Worm (Caenorhabditis elegans) whole organism, late embryonic: Measurements from ENCODE around the gene nep-11.

Source experiments
- C08G9.2 ChIP-seq: sonication (generic microtip); optimal IDR thresholded peaks from 2 replicates; lab custom pipeline; 2016; ENCODE audit warnings: mild to moderate bottlenecking, missing genetic modification characterization, moderate library complexity, missing compliant biosample characterization
- C38D4.7 ChIP-seq: fragments of 200-800 bp; sonication (Bioruptor generic); optimal IDR thresholded peaks from 2 replicates; lab custom pipeline; 2018; ENCODE audit warnings: mild to moderate bottlenecking, missing genetic modification characterization, moderate library complexity, missing compliant biosample characterization
- K09A11.1 ChIP-seq: sonication (generic microtip); optimal IDR thresholded peaks from 2 replicates; lab custom pipeline; 2017; ENCODE audit warnings: antibody characterized with exemption, mild to moderate bottlenecking, missing genetic modification characterization, missing compliant biosample characterization; ENCODE audit not compliant: insufficient read depth
- Y22D7AL.16 ChIP-seq: sonication (generic microtip); optimal IDR thresholded peaks from 2 replicates; lab custom pipeline; 2016; ENCODE audit warnings: missing genetic modification characterization, missing compliant biosample characterization
- ama-1 ChIP-seq: fragments of 150-350 bp; optimal IDR thresholded peaks from 2 replicates; lab custom pipeline; 2014
- ceh-18 ChIP-seq: sonication (generic microtip); optimal IDR thresholded peaks from 2 replicates; lab custom pipeline; 2016; ENCODE audit warnings: missing genetic modification characterization, missing compliant biosample characterization
- ceh-2 ChIP-seq: sonication (generic microtip); optimal IDR thresholded peaks from 2 replicates; lab custom pipeline; 2016; ENCODE audit warnings: missing genotype, missing genetic modification characterization, missing compliant biosample characterization
- ceh-22 ChIP-seq: sonication (generic microtip); optimal IDR thresholded peaks from 2 replicates; lab custom pipeline; 2017; ENCODE audit warnings: missing biosample characterization, missing genetic modification characterization
- ceh-30 ChIP-seq: fragments of 150-350 bp; optimal IDR thresholded peaks from 2 replicates; lab custom pipeline; 2014; ENCODE audit warnings: missing biosample characterization, missing genetic modification characterization
- ceh-31 ChIP-seq: sonication (generic microtip); optimal IDR thresholded peaks from 2 replicates; lab custom pipeline; 2016; ENCODE audit warnings: missing genetic modification characterization, missing compliant biosample characterization
- ceh-48 ChIP-seq: sonication (generic microtip); optimal IDR thresholded peaks from 2 replicates; lab custom pipeline; 2016; ENCODE audit warnings: missing genetic modification characterization, inconsistent platforms, missing compliant biosample characterization
- ceh-9 ChIP-seq: sonication (generic microtip); optimal IDR thresholded peaks from 2 replicates; lab custom pipeline; 2016; ENCODE audit warnings: mild to moderate bottlenecking, missing genetic modification characterization, inconsistent platforms, missing compliant biosample characterization
- dmd-4 ChIP-seq: sonication (generic microtip); optimal IDR thresholded peaks from 2 replicates; lab custom pipeline; 2016; ENCODE audit warnings: borderline replicate concordance, missing genetic modification characterization, missing compliant biosample characterization
- elt-2 ChIP-seq: sonication (generic microtip); optimal IDR thresholded peaks from 2 replicates; lab custom pipeline; 2016; ENCODE audit warnings: missing genetic modification reagents, missing genetic modification characterization, missing compliant biosample characterization
- eyg-1 ChIP-seq: sonication (generic microtip); optimal IDR thresholded peaks from 2 replicates; lab custom pipeline; 2016; ENCODE audit warnings: missing genotype, missing genetic modification characterization, missing compliant biosample characterization
- hlh-15 ChIP-seq: sonication (generic microtip); optimal IDR thresholded peaks from 2 replicates; lab custom pipeline; 2016; ENCODE audit warnings: missing genetic modification characterization, missing compliant biosample characterization
- hlh-30 ChIP-seq: sonication (generic microtip); optimal IDR thresholded peaks from 2 replicates; lab custom pipeline; 2017; ENCODE audit warnings: antibody characterized with exemption, missing genetic modification characterization, missing compliant biosample characterization; ENCODE audit not compliant: insufficient read depth
- hlh-6 ChIP-seq: sonication (generic microtip); optimal IDR thresholded peaks from 2 replicates; lab custom pipeline; 2016; ENCODE audit warnings: missing genotype, missing genetic modification characterization, missing compliant biosample characterization
- madf-2 ChIP-seq: sonication (generic microtip); optimal IDR thresholded peaks from 2 replicates; lab custom pipeline; 2017; ENCODE audit warnings: missing genetic modification characterization, missing compliant biosample characterization
- nfya-1 ChIP-seq: sonication (generic microtip); optimal IDR thresholded peaks from 2 replicates; lab custom pipeline; 2017; ENCODE audit warnings: missing genetic modification characterization, mild to moderate bottlenecking, missing compliant biosample characterization, antibody characterized with exemption, moderate library complexity
- nhr-11 ChIP-seq: fragments of 150-350 bp; optimal IDR thresholded peaks from 2 replicates; lab custom pipeline; 2014; ENCODE audit warnings: missing biosample characterization, missing genetic modification characterization
- pag-3 ChIP-seq: sonication (generic microtip); optimal IDR thresholded peaks from 2 replicates; lab custom pipeline; 2016; ENCODE audit warnings: missing compliant biosample characterization, missing genetic modification characterization, borderline replicate concordance
- pax-1 ChIP-seq: fragments of 150-350 bp; optimal IDR thresholded peaks from 2 replicates; lab custom pipeline; 2014; ENCODE audit warnings: missing biosample characterization, missing genetic modification characterization
- pha-4 ChIP-seq: fragments of 150-350 bp; optimal IDR thresholded peaks from 2 replicates; lab custom pipeline; 2018; ENCODE audit warnings: missing biosample characterization, missing genetic modification reagents, missing genetic modification characterization
- pqm-1 ChIP-seq: sonication (generic microtip); optimal IDR thresholded peaks from 2 replicates; lab custom pipeline; 2016; ENCODE audit warnings: missing genetic modification characterization, missing compliant biosample characterization
- pros-1 ChIP-seq: fragments of 150-350 bp; optimal IDR thresholded peaks from 2 replicates; lab custom pipeline; 2014; ENCODE audit warnings: missing biosample characterization, missing genetic modification reagents, missing genetic modification characterization
- ref-2 ChIP-seq: sonication (generic microtip); optimal IDR thresholded peaks from 2 replicates; lab custom pipeline; 2016; ENCODE audit warnings: missing genetic modification characterization, missing compliant biosample characterization
- sox-4 ChIP-seq: sonication (generic microtip); optimal IDR thresholded peaks from 2 replicates; lab custom pipeline; 2017; ENCODE audit warnings: mild to moderate bottlenecking, missing genetic modification characterization, inconsistent platforms, missing compliant biosample characterization
- syd-9 ChIP-seq: sonication (generic microtip); optimal IDR thresholded peaks from 2 replicates; lab custom pipeline; 2016; ENCODE audit warnings: mild to moderate bottlenecking, missing genetic modification characterization, moderate library complexity, missing compliant biosample characterization
- tbx-7 ChIP-seq: sonication (generic microtip); optimal IDR thresholded peaks from 2 replicates; lab custom pipeline; 2016; ENCODE audit warnings: missing genotype, missing genetic modification characterization, missing compliant biosample characterization
- unc-55 ChIP-seq: sonication (generic microtip); optimal IDR thresholded peaks from 2 replicates; lab custom pipeline; 2017; ENCODE audit warnings: missing biosample characterization, missing genetic modification reagents, missing genetic modification characterization
- unc-86 ChIP-seq: sonication (generic microtip); optimal IDR thresholded peaks from 2 replicates; lab custom pipeline; 2016; ENCODE audit warnings: missing genetic modification characterization, missing compliant biosample characterization
- zip-5 ChIP-seq: sonication (generic microtip); optimal IDR thresholded peaks from 2 replicates; lab custom pipeline; 2016; ENCODE audit warnings: missing genetic modification characterization, missing compliant biosample characterization
- ztf-16 ChIP-seq: sonication (generic microtip); optimal IDR thresholded peaks from 2 replicates; lab custom pipeline; 2017; ENCODE audit warnings: missing genetic modification characterization, missing compliant biosample characterization

Gene nep-11

DNA sequence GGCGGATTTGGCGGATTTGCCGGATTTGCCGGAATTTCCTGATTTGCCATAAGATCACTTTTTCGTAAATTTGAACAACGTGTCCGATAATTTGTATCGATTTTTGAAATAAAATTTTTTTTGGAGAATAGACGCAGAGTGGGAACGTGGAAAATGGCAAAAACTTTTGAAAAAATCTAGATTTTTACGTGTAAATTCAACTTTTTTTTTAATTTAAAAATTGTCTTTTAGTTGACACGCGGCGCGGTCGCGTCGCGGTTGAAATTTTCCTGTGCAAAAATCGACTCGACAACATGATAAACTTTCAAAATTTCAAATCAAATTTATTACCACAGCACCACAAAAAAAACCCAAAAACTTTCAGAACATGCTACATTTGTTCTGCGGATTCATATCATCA lies 29.8 kb downstream of the nep-11 start, which contains the start of gene nep-20:
Gene nep-20 (minus strand): TSS at position 101 of the 400 bp plus-strand sequence.
- TF ChIP-seq Y22D7AL.16 (tag; lab: Kevin White, UChicago) (no peak), pag-3 (tag; lab: Kevin White, UChicago) (no peak), pha-4 (no peak), ceh-31 (tag; lab: Kevin White, UChicago) (no peak), pax-1 (tag; lab: Kevin White, UChicago) (no peak), ceh-2 (no peak), ceh-9 (tag; lab: Kevin White, UChicago) (no peak), nfya-1 (no peak), ztf-16 (no peak)
- TF ChIP-seq, all 69 proteins: peak for 0

DNA sequence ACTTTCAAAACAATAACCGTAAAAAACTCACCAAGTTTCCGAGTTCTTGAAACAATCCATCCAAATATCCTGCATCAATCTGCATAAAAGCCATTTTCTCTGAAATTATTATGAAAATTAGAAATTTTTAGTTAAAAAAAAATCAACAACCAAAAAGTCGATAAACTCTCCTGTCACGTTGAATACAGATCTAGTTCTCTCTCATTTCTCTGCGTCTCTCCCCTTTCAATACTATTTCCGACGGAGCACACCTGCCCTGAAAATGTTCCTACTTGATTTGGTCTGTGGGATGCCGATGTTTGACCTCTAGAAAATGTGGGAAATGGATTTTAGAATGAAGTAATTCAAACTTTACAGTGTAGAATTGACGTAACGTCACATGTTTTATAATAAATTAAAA lies 37.8 kb downstream of the nep-11 start, which contains the start of gene T06D4.6:
Gene T06D4.6 (minus strand): TSS at position 101 of the 400 bp plus-strand sequence.
- no peak for TF ChIP-seq ama-1 (lab: Kevin White, UChicago)
- no peak for TF ChIP-seq pros-1 (tag; lab: Kevin White, UChicago)
- no peak for TF ChIP-seq ceh-31 (tag; lab: Kevin White, UChicago)
- TF ChIP-seq pha-4: no peak
- TF ChIP-seq sox-4: no peak
- no peak for TF ChIP-seq hlh-30 (tag; lab: Kevin White, UChicago)
- no peak for TF ChIP-seq hlh-6 (tag; lab: Kevin White, UChicago)
- TF ChIP-seq tbx-7: no peak
- TF ChIP-seq ceh-22 (tag; lab: Kevin White, UChicago): no peak
- TF ChIP-seq zip-5 (tag; lab: Kevin White, UChicago): no peak
- TF ChIP-seq eyg-1 (tag; lab: Kevin White, UChicago): no peak
- TF ChIP-seq C38D4.7 (GFP tag; lab: Kevin White, UChicago): no peak
- no peak for TF ChIP-seq Y22D7AL.16 (tag; lab: Kevin White, UChicago)
- TF ChIP-seq C08G9.2: no peak
- no peak for TF ChIP-seq ceh-48 (tag; lab: Kevin White, UChicago)

DNA sequence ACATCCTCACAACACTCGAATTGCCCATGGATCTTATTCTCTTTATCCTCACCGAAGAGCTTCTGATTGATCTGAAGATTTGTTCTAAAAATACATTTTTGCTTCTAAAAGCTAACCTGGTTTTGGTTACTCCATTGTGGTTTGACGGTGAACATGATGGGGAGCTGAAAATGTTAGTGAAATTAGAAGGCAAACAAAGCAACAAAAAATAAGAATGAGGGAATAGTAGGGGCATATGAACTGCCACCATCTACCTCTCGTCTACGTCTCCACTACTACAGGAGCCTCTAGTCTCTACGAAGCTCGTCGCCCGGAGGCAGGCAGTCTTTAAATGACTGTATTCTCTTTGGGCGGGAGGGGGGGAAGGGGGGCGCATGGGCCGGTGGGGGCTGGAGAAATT lies 39.6 kb downstream of the nep-11 start, which contains the start of gene T06D4.2:
Gene T06D4.2 (minus strand): TSS at position 170 of the 400 bp plus-strand sequence.
- TF ChIP-seq pqm-1: no peak
- TF ChIP-seq pha-4: no peak
- no peak for TF ChIP-seq nfya-1
- no peak for TF ChIP-seq nhr-11 (tag; lab: Kevin White, UChicago)
- TF ChIP-seq elt-2 (tag; lab: Kevin White, UChicago): no peak
- no peak for TF ChIP-seq unc-86 (tag; lab: Kevin White, UChicago)
- TF ChIP-seq K09A11.1: no peak
- no peak for TF ChIP-seq C38D4.7 (GFP tag; lab: Kevin White, UChicago)
- TF ChIP-seq, all 69 proteins: peak for 0

ce11 chrII:3383116-3383515 lies 42.2 kb downstream of the nep-11 start:
- TF ChIP-seq ceh-18 (no peak), ztf-16 (no peak), madf-2 (no peak), ref-2 (tag; lab: Kevin White, UChicago) (no peak), syd-9 (tag; lab: Kevin White, UChicago) (no peak)

DNA sequence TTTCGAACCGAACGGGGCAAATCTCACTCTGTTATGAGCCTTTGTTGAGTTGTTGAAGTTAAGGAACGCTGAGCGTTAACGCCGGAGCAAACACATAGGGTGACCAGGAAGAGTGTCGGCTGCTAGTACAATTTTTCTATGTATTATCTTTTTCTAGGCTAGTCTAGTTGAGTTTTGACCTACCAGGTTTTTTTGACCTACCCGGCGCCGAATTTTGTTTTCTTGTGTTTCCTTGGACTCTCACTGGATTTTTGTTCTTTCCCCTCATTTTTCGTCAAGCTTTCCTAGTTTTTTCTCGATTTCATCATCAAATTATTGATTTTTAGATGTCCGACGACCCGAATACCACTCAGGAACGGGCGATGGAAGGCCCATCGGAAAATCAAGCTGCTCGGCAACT lies 43.8 kb downstream of the nep-11 start, which contains the start of gene T06D4.1:
Gene T06D4.1 (plus strand): TSS at position 321 of the 400 bp plus-strand sequence.
- TF ChIP-seq dmd-4 (no peak), ceh-31 (tag; lab: Kevin White, UChicago) (no peak), ceh-2 (no peak)

DNA sequence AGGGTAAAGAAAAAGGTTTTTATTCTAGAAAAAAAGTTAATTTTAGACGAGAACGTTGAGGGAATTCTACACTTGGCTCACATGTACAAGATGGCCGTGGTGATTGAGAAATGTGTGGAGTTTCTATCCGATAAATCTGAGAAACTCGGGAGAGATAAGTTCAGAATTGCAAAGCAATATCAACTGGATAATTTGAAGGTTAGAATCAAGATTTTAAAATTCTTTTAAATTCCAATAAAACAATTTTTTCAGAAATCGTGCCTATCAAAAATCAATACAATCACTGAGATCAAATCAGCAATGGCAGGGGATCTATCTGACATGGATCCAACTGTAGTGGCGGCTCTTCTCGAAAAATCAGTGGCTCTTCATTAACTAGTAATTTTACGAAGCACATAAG lies 47.1 kb downstream of the nep-11 start, which contains the start of gene Y49F6C.2:
Gene Y49F6C.2 (plus strand): TSS at position 301 of the 400 bp plus-strand sequence.
- TF ChIP-seq eyg-1 (tag; lab: Kevin White, UChicago) (no peak), ceh-2 (no peak), ceh-30 (tag; lab: Kevin White, UChicago) (no peak), unc-55 (GFP tag; lab: Kevin White, UChicago) (no peak), hlh-15 (tag; lab: Kevin White, UChicago) (no peak)
- TF ChIP-seq, all 69 proteins: peak for 0
